Fruit fly (Drosophila melanogaster) whole organism: ENCODE measurements around the gene CG10064.

Experiments used
- CG8478 ChIP-seq: fragments of >200 bp; optimal IDR thresholded peaks from 2 replicates; lab custom pipeline; 2018; ENCODE audit warnings: inconsistent platforms
- Dll ChIP-seq: fragments of >200 bp; optimal IDR thresholded peaks from 2 replicates; lab custom pipeline; 2017
- EcR ChIP-seq, 2 experiments: fragments of >200 bp; optimal IDR thresholded peaks; 2 replicates each; lab custom pipeline; 2017; ENCODE audit warnings: missing biosample characterization in 2 of 2, missing genetic modification characterization in 2 of 2, missing genetic modification reagents in 2 of 2
- pan ChIP-seq: fragments of >200 bp; optimal IDR thresholded peaks from 2 replicates; lab custom pipeline; 2017
- psq ChIP-seq: fragments of >200 bp; optimal IDR thresholded peaks from 2 replicates; lab custom pipeline; 2017
- usp ChIP-seq: fragments of >200 bp; optimal IDR thresholded peaks from 2 replicates; lab custom pipeline; 2017; ENCODE audit warnings: missing biosample characterization, missing genetic modification characterization, mixed read lengths

Gene CG10064

dm6 chr3L:6963175-6963574 lies 4.5 kb downstream of the CG10064 start:
- no peak for TF ChIP-seq psq
- no peak for TF ChIP-seq CG8478
- TF ChIP-seq usp (GFP tag; lab: Kevin White, UChicago) = no peak
- no peak for TF ChIP-seq Dll (lab: Kevin White, UChicago)
- no peak for TF ChIP-seq EcR (GFP tag; optimal IDR thresholded peaks at IDR 0.05; lab: Kevin White, UChicago)
- no peak for TF ChIP-seq pan

- no peak for TF ChIP-seq pan
- TF ChIP-seq psq = no peak
- no peak for TF ChIP-seq Dll (lab: Kevin White, UChicago)
- no peak for TF ChIP-seq EcR (GFP tag; optimal IDR thresholded peaks at IDR 0.05; lab: Kevin White, UChicago)
- no peak for TF ChIP-seq usp (GFP tag; lab: Kevin White, UChicago)
- no peak for TF ChIP-seq CG8478
Measured at dm6 chr3L:6961992-6962570, 5.6 kb downstream of the CG10064 start.

dm6 chr3L:6957753-6958420 lies 9.8 kb downstream of the CG10064 start, which contains the start of the genes Uqcc1 and Surf1:
Gene Uqcc1 (minus strand): TSS chr3L:6958108.
Gene Surf1 (plus strand): TSS chr3L:6958346.
- TF ChIP-seq psq = no peak
- TF ChIP-seq Dll (lab: Kevin White, UChicago) = no peak
- no peak for TF ChIP-seq CG8478
- TF ChIP-seq EcR (GFP tag; optimal IDR thresholded peaks at IDR 0.05; lab: Kevin White, UChicago) = no peak
- no peak for TF ChIP-seq pan
- no peak for TF ChIP-seq usp (GFP tag; lab: Kevin White, UChicago)

dm6 chr3L:6955254-6956229 lies 12.2 kb downstream of the CG10064 start, which contains the start of the genes CG10077 and CG9948:
Gene CG10077 (minus strand): TSS chr3L:6955904.
Gene CG9948 (plus strand): TSS chr3L:6955991.
- TF ChIP-seq CG8478 (no peak), Dll (lab: Kevin White, UChicago) (no peak), psq (no peak), EcR (GFP tag; optimal IDR thresholded peaks at IDR 0.05; lab: Kevin White, UChicago) (no peak), usp (GFP tag; lab: Kevin White, UChicago) (no peak)

dm6 chr3L:6947188-6947971 lies 20.3 kb downstream of the CG10064 start:
- no peak for TF ChIP-seq Dll (lab: Kevin White, UChicago)
- TF ChIP-seq psq = no peak

dm6 chr3L:6945357-6945756 lies 22.3 kb downstream of the CG10064 start:
- TF ChIP-seq psq (no peak), EcR (GFP tag; optimal IDR thresholded peaks at IDR 0.05; lab: Kevin White, UChicago) (no peak), Dll (lab: Kevin White, UChicago) (no peak), CG8478 (no peak), usp (GFP tag; lab: Kevin White, UChicago) (no peak), pan (no peak)

dm6 chr3L:6943948-6944319 lies 23.8 kb downstream of the CG10064 start:
- TF ChIP-seq psq (no peak), EcR (GFP tag; optimal IDR thresholded peaks at IDR 0.05; lab: Kevin White, UChicago) (no peak), usp (GFP tag; lab: Kevin White, UChicago) (no peak), Dll (lab: Kevin White, UChicago) (no peak), pan (no peak), CG8478 (no peak)

- TF ChIP-seq usp (GFP tag; lab: Kevin White, UChicago) (no peak), Dll (lab: Kevin White, UChicago) (peak; percentile 80)
Measured at dm6 chr3L:6943204-6943947, 24.3 kb downstream of the CG10064 start.

- TF ChIP-seq pan (no peak), Dll (lab: Kevin White, UChicago) (no peak), CG8478 (no peak), usp (GFP tag; lab: Kevin White, UChicago) (no peak), psq (no peak), EcR (GFP tag; optimal IDR thresholded peaks at IDR 0.05; lab: Kevin White, UChicago) (no peak)
Measured at dm6 chr3L:6942831-6943114, 24.9 kb downstream of the CG10064 start, which contains the start of gene tow. Gene tow (plus strand): TSS chr3L:6942856.

dm6 chr3L:6942103-6942830 lies 25.4 kb downstream of the CG10064 start:
- TF ChIP-seq usp (GFP tag; lab: Kevin White, UChicago) (no peak), Dll (lab: Kevin White, UChicago) (no peak), EcR (GFP tag; optimal IDR thresholded peaks at IDR 0.05; lab: Kevin White, UChicago) (no peak), CG8478 (no peak), pan (no peak), psq (no peak)
